Worm (Caenorhabditis elegans) whole organism, L1 larva: ENCODE results near the gene Y97E10AR.8.

ENCODE experiments used
- C16A3.4 ChIP-seq: fragments of 150-350 bp; optimal IDR thresholded peaks from 2 replicates; lab custom pipeline; 2014; ENCODE audit warnings: missing biosample characterization, missing genetic modification characterization
- aha-1 ChIP-seq: fragments of 150-350 bp; optimal IDR thresholded peaks from 2 replicates; lab custom pipeline; 2014; ENCODE audit warnings: missing biosample characterization, missing genetic modification characterization
- alr-1 ChIP-seq: fragments of 200-800 bp; sonication (Bioruptor generic); optimal IDR thresholded peaks from 2 replicates; lab custom pipeline; 2018; ENCODE audit warnings: borderline replicate concordance, mild to moderate bottlenecking, missing genetic modification characterization, missing compliant biosample characterization
- ceh-8 ChIP-seq: fragments of 200-800 bp; sonication (Bioruptor generic); optimal IDR thresholded peaks from 2 replicates; lab custom pipeline; 2018; ENCODE audit warnings: mild to moderate bottlenecking, missing genetic modification characterization, moderate library complexity, missing compliant biosample characterization
- ces-1 ChIP-seq: fragments of 150-350 bp; optimal IDR thresholded peaks from 2 replicates; lab custom pipeline; 2014; ENCODE audit warnings: missing biosample characterization, missing genetic modification reagents, missing genetic modification characterization
- efl-1 ChIP-seq, 4 experiments: fragments of 150-350 bp; optimal IDR thresholded peaks in 3 of 4; peaks in 1 of 4; 1 replicate in 1 of 4; 2 replicates in 3 of 4; lab custom pipeline; 2014; ENCODE audit warnings: missing biosample characterization in 2 of 4, missing genetic modification characterization in 2 of 4, missing genetic modification reagents in 2 of 4
- egl-27 ChIP-seq, 2 experiments: fragments of 150-350 bp in 1 of 2; sonication (generic microtip); optimal IDR thresholded peaks; 3 replicates each; lab custom pipeline; 2017 to 2018; ENCODE audit warnings: missing biosample characterization in 2 of 2, missing genetic modification characterization in 2 of 2, missing genetic modification reagents in 2 of 2
- elt-3 ChIP-seq, 6 experiments: fragments of 150-350 bp in 1 of 6; sonication (generic microtip); optimal IDR thresholded peaks; 2 replicates each; lab custom pipeline; 2017 to 2018; ENCODE audit warnings: missing biosample characterization in 6 of 6, missing genetic modification characterization in 6 of 6, inconsistent platforms in 1 of 6
- ets-5 ChIP-seq: fragments of 200-800 bp; sonication (Bioruptor generic); IDR thresholded peaks from 2 replicates; pipeline ENCODE4 v1.3.6; 2022; ENCODE audit warnings: missing genetic modification characterization, missing compliant biosample characterization
- fkh-8 ChIP-seq: sonication (generic microtip); optimal IDR thresholded peaks from 2 replicates; lab custom pipeline; 2016; ENCODE audit warnings: mild to moderate bottlenecking, missing genetic modification characterization, missing compliant biosample characterization
- hlh-17 ChIP-seq: fragments of 200-800 bp; sonication (Bioruptor generic); optimal IDR thresholded peaks from 2 replicates; lab custom pipeline; 2018; ENCODE audit warnings: missing genetic modification characterization, mild to moderate bottlenecking, missing compliant biosample characterization, moderate library complexity, borderline replicate concordance
- hpl-2 ChIP-seq: fragments of 150-350 bp; optimal IDR thresholded peaks from 2 replicates; lab custom pipeline; 2014; ENCODE audit warnings: missing biosample characterization, missing genetic modification reagents, missing genetic modification characterization
- lin-14 ChIP-seq: fragments of 200-800 bp; sonication (Bioruptor generic); optimal IDR thresholded peaks from 2 replicates; lab custom pipeline; 2018; ENCODE audit warnings: mild to moderate bottlenecking, missing genetic modification characterization, moderate library complexity, missing compliant biosample characterization
- lin-15B ChIP-seq: fragments of 150-350 bp; sonication (generic microtip); optimal IDR thresholded peaks from 3 replicates; lab custom pipeline; 2014; ENCODE audit warnings: missing biosample characterization, missing genetic modification characterization
- lin-35 ChIP-seq, 2 experiments: fragments of 150-350 bp; optimal IDR thresholded peaks; 2 replicates each; lab custom pipeline; 2014; ENCODE audit warnings: missing biosample characterization in 2 of 2, missing genetic modification characterization in 2 of 2, missing genetic modification reagents in 2 of 2
- lin-39 ChIP-seq: fragments of 150-350 bp; optimal IDR thresholded peaks from 2 replicates; lab custom pipeline; 2014; ENCODE audit warnings: missing biosample characterization, missing genetic modification reagents, missing genetic modification characterization
- mab-9 ChIP-seq: fragments of 200-800 bp; sonication (Bioruptor generic); IDR thresholded peaks from 2 replicates; pipeline ENCODE4 v1.3.6; 2022; ENCODE audit warnings: missing genetic modification reagents, missing genetic modification characterization, missing compliant biosample characterization
- mdl-1 ChIP-seq, 2 experiments: fragments of 150-350 bp; optimal IDR thresholded peaks; 2 replicates each; lab custom pipeline; 2014 to 2017; ENCODE audit warnings: missing biosample characterization in 2 of 2, missing genetic modification characterization in 2 of 2, inconsistent platforms in 1 of 2
- nhr-19 ChIP-seq: fragments of 200-800 bp; sonication (Bioruptor generic); conservative IDR thresholded peaks from 2 replicates; pipeline ENCODE4 v1.3.6; 2022; ENCODE audit warnings: missing genetic modification characterization, missing compliant biosample characterization
- nhr-28 ChIP-seq: fragments of 150-350 bp; optimal IDR thresholded peaks from 2 replicates; lab custom pipeline; 2014; ENCODE audit warnings: missing biosample characterization, missing genetic modification characterization
- nhr-47 ChIP-seq: sonication (generic microtip); optimal IDR thresholded peaks from 2 replicates; lab custom pipeline; 2016; ENCODE audit warnings: mild to moderate bottlenecking, missing genetic modification characterization, moderate library complexity, missing compliant biosample characterization
- nhr-71 ChIP-seq: sonication (generic microtip); optimal IDR thresholded peaks from 2 replicates; lab custom pipeline; 2016; ENCODE audit warnings: mild to moderate bottlenecking, missing genetic modification characterization, moderate library complexity, missing compliant biosample characterization
- nhr-76 ChIP-seq: sonication (generic microtip); optimal IDR thresholded peaks from 2 replicates; lab custom pipeline; 2017; ENCODE audit warnings: missing biosample characterization, missing genetic modification characterization
- nhr-77 ChIP-seq: fragments of 150-350 bp; optimal IDR thresholded peaks from 2 replicates; lab custom pipeline; 2014; ENCODE audit warnings: missing biosample characterization, missing genetic modification characterization
- nhr-84 ChIP-seq: sonication (generic microtip); optimal IDR thresholded peaks from 2 replicates; lab custom pipeline; 2017; ENCODE audit warnings: missing biosample characterization, missing genetic modification characterization
- nhr-90 ChIP-seq: sonication (generic microtip); optimal IDR thresholded peaks from 2 replicates; lab custom pipeline; 2016; ENCODE audit warnings: mild to moderate bottlenecking, missing genetic modification characterization, missing compliant biosample characterization; ENCODE audit not compliant: poor library complexity
- pag-3 ChIP-seq: sonication (generic microtip); optimal IDR thresholded peaks from 2 replicates; lab custom pipeline; 2017; ENCODE audit warnings: missing genetic modification characterization, mild to moderate bottlenecking, missing compliant biosample characterization, antibody characterized with exemption, borderline replicate concordance; ENCODE audit not compliant: insufficient read depth
- pax-3 ChIP-seq: fragments of 200-800 bp; sonication (Bioruptor generic); optimal IDR thresholded peaks from 2 replicates; lab custom pipeline; 2018; ENCODE audit warnings: mild to moderate bottlenecking, missing genetic modification characterization, moderate library complexity, missing compliant biosample characterization
- skn-1 ChIP-seq: fragments of 150-350 bp; optimal IDR thresholded peaks from 2 replicates; lab custom pipeline; 2014; ENCODE audit warnings: missing biosample characterization, missing genetic modification characterization
- snpc-4 ChIP-seq: fragments of 150-350 bp; optimal IDR thresholded peaks from 2 replicates; lab custom pipeline; 2014; ENCODE audit warnings: missing biosample characterization, missing genetic modification characterization
- tlp-1 ChIP-seq: fragments of 150-350 bp; optimal IDR thresholded peaks from 2 replicates; lab custom pipeline; 2014; ENCODE audit warnings: missing biosample characterization, missing genetic modification characterization
- unc-130 ChIP-seq: fragments of 150-350 bp; optimal IDR thresholded peaks from 2 replicates; lab custom pipeline; 2017; ENCODE audit warnings: missing biosample characterization, missing genetic modification characterization, inconsistent platforms
- unc-86 ChIP-seq: sonication (generic microtip); optimal IDR thresholded peaks from 2 replicates; lab custom pipeline; 2016; ENCODE audit warnings: missing genetic modification characterization, missing compliant biosample characterization
- unc-98 ChIP-seq: fragments of 200-800 bp; sonication (Bioruptor generic); IDR thresholded peaks from 2 replicates; pipeline ENCODE4 v1.3.6; 2022; ENCODE audit warnings: missing genetic modification characterization, missing compliant biosample characterization
- vab-15 ChIP-seq: sonication (generic microtip); optimal IDR thresholded peaks from 2 replicates; lab custom pipeline; 2017; ENCODE audit warnings: missing genotype, mild to moderate bottlenecking, missing genetic modification characterization, missing compliant biosample characterization
- xbp-1 ChIP-seq: sonication (generic microtip); optimal IDR thresholded peaks from 2 replicates; lab custom pipeline; 2016; ENCODE audit warnings: missing genetic modification characterization, missing compliant biosample characterization
- zip-4 ChIP-seq: fragments of 200-800 bp; sonication (Bioruptor generic); optimal IDR thresholded peaks from 2 replicates; lab custom pipeline; 2018; ENCODE audit warnings: mild to moderate bottlenecking, missing genetic modification characterization, moderate library complexity, missing compliant biosample characterization

Gene Y97E10AR.8

DNA sequence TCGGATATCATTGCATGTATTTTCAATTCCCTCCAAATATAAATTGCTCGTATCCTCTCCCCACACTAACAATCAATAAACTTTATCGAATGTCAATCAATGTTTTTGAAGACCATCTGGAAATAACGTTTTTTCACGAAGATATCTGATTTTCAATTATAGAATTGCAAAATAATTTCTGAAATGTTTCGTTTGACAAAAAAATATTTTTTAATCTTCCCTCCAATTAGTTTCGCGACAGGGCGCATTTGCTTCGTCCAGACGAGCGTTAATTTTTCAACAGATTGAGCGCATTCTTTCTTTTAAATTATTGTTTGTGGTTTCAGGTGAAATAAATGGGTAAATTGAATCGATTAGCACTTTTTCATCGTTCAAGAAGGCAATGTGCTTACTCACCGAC is 26.0 kb downstream of the Y97E10AR.8 start, which contains the start of gene vars-1 (continued):
- no peak for TF ChIP-seq snpc-4
- peak; percentile 63 for TF ChIP-seq unc-130 (tag; lab: Kevin White, UChicago)
- peak; percentile 57 for TF ChIP-seq skn-1
- TF ChIP-seq nhr-47 (tag; lab: Kevin White, UChicago) = peak; percentile 70
- peak; percentile 6 for TF ChIP-seq lin-39 (tag; lab: Kevin White, UChicago)
- TF ChIP-seq ces-1 (GFP tag; lab: Kevin White, UChicago) = no peak
- TF ChIP-seq ets-5 = no peak
- TF ChIP-seq lin-35 (GFP tag; optimal IDR thresholded peaks at IDR 0.05; lab: Kevin White, UChicago) = peak; percentile 96 to 98
- peak; percentile 74 for TF ChIP-seq nhr-71
- TF ChIP-seq nhr-90 (tag; lab: Kevin White, UChicago) = peak; percentile 61
- TF ChIP-seq alr-1 = no peak
- TF ChIP-seq nhr-77 (tag; lab: Kevin White, UChicago) = peak; percentile 51
- peak; percentile 97 to 99 for TF ChIP-seq efl-1 (optimal IDR thresholded peaks at IDR 0.05; lab: Kevin White, UChicago)
- peak; percentile 97 to 100 for TF ChIP-seq efl-1 (GFP tag; optimal IDR thresholded peaks at IDR 0.05 in 1 of 2; lab: Kevin White, UChicago)
- peak; percentile 39 for TF ChIP-seq unc-86 (tag; lab: Kevin White, UChicago)
- TF ChIP-seq tlp-1 (tag; lab: Kevin White, UChicago) = no peak
- peak; percentile 67 for TF ChIP-seq C16A3.4 (tag; lab: Kevin White, UChicago)
- TF ChIP-seq xbp-1 (tag; lab: Kevin White, UChicago) = peak; percentile 58

DNA sequence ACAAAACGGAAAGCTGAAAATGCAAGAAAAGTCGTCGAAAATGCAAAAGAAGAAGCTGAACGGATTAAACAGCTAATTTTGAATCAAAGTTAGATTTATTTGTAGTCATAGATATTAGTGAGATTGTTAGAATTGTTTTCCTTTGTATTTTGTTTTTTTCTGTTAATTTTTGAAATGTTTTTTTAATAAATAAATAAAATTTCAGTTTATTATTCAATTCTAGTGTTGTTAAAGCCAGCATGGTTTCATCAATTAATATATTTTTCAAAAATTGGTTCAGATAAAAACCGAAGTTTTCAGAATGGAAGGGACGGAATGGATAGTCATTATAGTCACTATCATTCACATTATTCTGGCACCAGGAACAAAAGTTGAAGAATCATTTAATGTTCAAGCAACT is 29.7 kb downstream of the Y97E10AR.8 start, which contains the start of gene algn-12:
TSS of gene algn-12 (plus strand) at position 301 of the 400 bp plus-strand sequence.
- TF ChIP-seq mdl-1 (tag; optimal IDR thresholded peaks at IDR 0.05; lab: Kevin White, UChicago) (no peak), pag-3 (tag; lab: Kevin White, UChicago) (no peak), nhr-84 (no peak), mab-9 (no peak), pax-3 (tag; lab: Kevin White, UChicago) (no peak), nhr-76 (no peak)

ce11 chrV:8035947-8036346 is 30.8 kb downstream of the Y97E10AR.8 start, which contains the start of gene ZC513.14:
ZC513.14 (minus strand) TSS chrV:8036047.
- no peak for TF ChIP-seq xbp-1 (tag; lab: Kevin White, UChicago)
- TF ChIP-seq zip-4 (GFP tag; lab: Kevin White, UChicago) = no peak
- TF ChIP-seq nhr-47 (tag; lab: Kevin White, UChicago) = no peak
- TF ChIP-seq unc-98 (GFP tag; lab: Robert Waterston, UW) = no peak
- TF ChIP-seq nhr-77 (tag; lab: Kevin White, UChicago) = no peak
- TF ChIP-seq elt-3 (tag; optimal IDR thresholded peaks at IDR 0.05; lab: Kevin White, UChicago) = no peak
- TF ChIP-seq fkh-8 (tag; lab: Kevin White, UChicago) = no peak
- no peak for TF ChIP-seq nhr-28 (tag; lab: Kevin White, UChicago)
- no peak for TF ChIP-seq nhr-71
- no peak for TF ChIP-seq egl-27 (tag; optimal IDR thresholded peaks at IDR 0.05; lab: Kevin White, UChicago)
- TF ChIP-seq ceh-8 = no peak
- no peak for TF ChIP-seq lin-15B
- no peak for TF ChIP-seq hpl-2 (GFP tag; lab: Kevin White, UChicago)
- no peak for TF ChIP-seq aha-1
- TF ChIP-seq nhr-19 (GFP tag; lab: Robert Waterston, UW) = no peak
- TF ChIP-seq hlh-17 = no peak
- no peak for TF ChIP-seq vab-15 (tag; lab: Kevin White, UChicago)
- TF ChIP-seq unc-130 (tag; lab: Kevin White, UChicago) = no peak
- no peak for TF ChIP-seq lin-14 (GFP tag; lab: Kevin White, UChicago)
